Worm (Caenorhabditis elegans): ENCODE measurements around the gene F43H9.3.

DNA sequence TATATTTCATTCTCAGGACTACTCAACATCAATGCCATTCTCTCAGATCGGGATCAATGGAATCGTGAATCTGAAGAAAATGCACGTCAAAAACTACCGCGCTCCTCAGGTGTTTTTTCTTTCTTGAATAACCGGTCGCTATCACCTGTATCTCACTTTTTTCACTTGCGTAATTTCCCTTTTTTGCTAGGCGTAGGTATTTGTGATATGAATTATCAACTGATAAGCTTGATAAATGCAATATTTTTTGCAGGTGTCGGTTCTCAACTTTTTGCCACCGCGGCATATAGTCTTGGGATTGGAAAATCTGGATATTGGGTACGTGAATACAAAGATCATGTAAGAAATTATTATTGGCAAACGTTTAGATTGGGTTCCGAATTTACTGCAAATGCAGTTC lies 30.4 kb upstream of the F43H9.3 start:
- TF ChIP-seq lin-39 (tag; optimal IDR thresholded peaks at IDR 0.05) (no peak), nhr-28 (tag; optimal IDR thresholded peaks at IDR 0.05) (no peak), R02D3.7 (tag; optimal IDR thresholded peaks at IDR 0.05) (no peak), nhr-76 (tag; optimal IDR thresholded peaks at IDR 0.05) (no peak), nhr-77 (tag; optimal IDR thresholded peaks at IDR 0.05) (no peak), aly-2 (tag; optimal IDR thresholded peaks at IDR 0.05) (no peak), zag-1 (tag; optimal IDR thresholded peaks at IDR 0.05) (no peak), ama-1 (optimal IDR thresholded peaks at IDR 0.05) (no peak), nhr-237 (tag; optimal IDR thresholded peaks at IDR 0.05) (no peak), ZK546.5 (tag; optimal IDR thresholded peaks at IDR 0.05) (no peak), nhr-12 (tag; optimal IDR thresholded peaks at IDR 0.05) (no peak), elt-3 (tag; optimal IDR thresholded peaks at IDR 0.05) (no peak)
